Fruit fly (Drosophila melanogaster): Measurements from ENCODE around the gene CG13473.

DNA sequence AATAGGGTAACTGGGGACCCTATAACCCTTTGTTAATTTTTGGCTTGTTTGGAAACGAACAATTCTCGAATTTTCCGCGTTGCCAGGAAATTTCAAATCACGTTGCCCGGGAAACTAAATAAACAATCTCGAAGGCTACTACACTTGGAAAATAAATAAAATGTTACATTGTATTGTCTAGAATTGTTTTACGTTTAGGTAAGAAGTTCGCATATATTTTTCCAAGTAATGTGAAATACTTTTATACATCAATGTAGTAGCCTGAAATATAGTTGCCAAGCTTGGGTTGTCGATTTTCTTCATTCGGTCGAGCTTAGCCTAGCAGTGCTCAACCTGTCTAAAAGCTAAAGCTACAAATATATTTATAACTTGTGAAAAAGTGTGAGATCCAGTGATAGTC, 44.1 kb upstream of the CG13473 start, which contains the start of gene Dnaaf6:
- TF ChIP-seq jim (GFP tag; optimal IDR thresholded peaks at IDR 0.05), result no peak
- no peak for TF ChIP-seq foxo (GFP tag; optimal IDR thresholded peaks at IDR 0.05)
- no peak for TF ChIP-seq pan (optimal IDR thresholded peaks at IDR 0.05)
- TF ChIP-seq Vsx2 (GFP tag; optimal IDR thresholded peaks at IDR 0.05; ENCODE audit: partially characterized antibody), result no peak
- TF ChIP-seq sv (GFP tag; optimal IDR thresholded peaks at IDR 0.05), result no peak
- TF ChIP-seq br (GFP tag; optimal IDR thresholded peaks at IDR 0.05), result no peak

Data from whole organism, wandering third instar larva.